Fruit fly (Drosophila melanogaster) whole organism, embryonic: Measurements from ENCODE around the gene CG13272.

Source experiments
- Bgb ChIP-seq: fragments of 200-800 bp; sonication (Bioruptor generic); IDR thresholded peaks from 2 replicates; pipeline ENCODE4 v1.3.6; 2022; ENCODE audit warnings: missing biosample characterization, missing genetic modification characterization; ENCODE audit not compliant: partially characterized antibody
- CG10209 ChIP-seq: fragments of 200-800 bp; sonication (Bioruptor generic); optimal IDR thresholded peaks from 3 replicates; lab custom pipeline; 2017; ENCODE audit warnings: missing biosample characterization, mild to moderate bottlenecking, missing genetic modification characterization, missing genetic modification reagents
- CG10274 ChIP-seq: fragments of 200-800 bp; sonication (Bioruptor generic); optimal IDR thresholded peaks from 3 replicates; lab custom pipeline; 2017; ENCODE audit warnings: missing biosample characterization, mild to moderate bottlenecking, missing genetic modification characterization
- CG10565 ChIP-seq: fragments of 200-800 bp; sonication (Bioruptor generic); optimal IDR thresholded peaks from 3 replicates; lab custom pipeline; 2016; ENCODE audit warnings: missing biosample characterization, mild to moderate bottlenecking, missing genetic modification characterization
- CG11093 ChIP-seq: fragments of 200-800 bp; sonication (Bioruptor generic); IDR thresholded peaks from 3 replicates; pipeline ENCODE4 v1.3.6; 2022; ENCODE audit warnings: missing biosample characterization, missing genetic modification characterization
- CG11695 ChIP-seq: fragments of 200-800 bp; sonication (Bioruptor generic); IDR thresholded peaks from 3 replicates; pipeline ENCODE4 v1.3.6; 2022; ENCODE audit warnings: missing biosample characterization, missing genetic modification characterization
- CG12071 ChIP-seq: fragments of 200-800 bp; sonication (Bioruptor generic); optimal IDR thresholded peaks from 3 replicates; lab custom pipeline; 2018; ENCODE audit warnings: missing biosample characterization, mild to moderate bottlenecking, missing genetic modification characterization
- CG12659 ChIP-seq: fragments of 200-800 bp; sonication (Bioruptor generic); optimal IDR thresholded peaks from 3 replicates; lab custom pipeline; 2017; ENCODE audit warnings: mild to moderate bottlenecking, missing biosample characterization, missing genetic modification reagents, missing genetic modification characterization
- CG15269 ChIP-seq: fragments of 200-800 bp; sonication (Bioruptor generic); optimal IDR thresholded peaks from 2 replicates; lab custom pipeline; 2018; ENCODE audit warnings: missing biosample characterization, mild to moderate bottlenecking, missing genetic modification characterization, moderate library complexity
- CG15601 ChIP-seq: fragments of 200-800 bp; sonication (Bioruptor generic); optimal IDR thresholded peaks from 3 replicates; lab custom pipeline; 2019; ENCODE audit warnings: missing biosample characterization, mild to moderate bottlenecking, missing genetic modification characterization, moderate library complexity
- CG17612 ChIP-seq: fragments of 200-800 bp; sonication (Bioruptor generic); IDR thresholded peaks from 2 replicates; pipeline ENCODE4 v1.3.6; 2022; ENCODE audit warnings: missing biosample characterization, missing genetic modification characterization
- CG1792 ChIP-seq: fragments of 200-800 bp; sonication (Bioruptor generic); optimal IDR thresholded peaks from 2 replicates; lab custom pipeline; 2016; ENCODE audit warnings: missing biosample characterization, missing genetic modification characterization
- CG2129 ChIP-seq: fragments of 200-800 bp; sonication (Bioruptor generic); IDR thresholded peaks from 2 replicates; pipeline ENCODE4 v1.3.6; 2022; ENCODE audit warnings: missing biosample characterization, missing genetic modification characterization; ENCODE audit not compliant: partially characterized antibody
- CG30020 ChIP-seq: fragments of 200-800 bp; optimal IDR thresholded peaks from 2 replicates; lab custom pipeline; 2019; ENCODE audit warnings: missing biosample characterization, mild to moderate bottlenecking, missing genetic modification characterization, moderate library complexity
- CG33557 ChIP-seq: fragments of 200-800 bp; sonication (Bioruptor generic); optimal IDR thresholded peaks from 2 replicates; lab custom pipeline; 2019; ENCODE audit warnings: missing biosample characterization, mild to moderate bottlenecking, missing genetic modification characterization, moderate library complexity
- CG6765 ChIP-seq: fragments of 200-800 bp; sonication (Bioruptor generic); optimal IDR thresholded peaks from 3 replicates; lab custom pipeline; 2017; ENCODE audit warnings: missing biosample characterization, mild to moderate bottlenecking, missing genetic modification characterization
- CG6813 ChIP-seq: fragments of 200-800 bp; sonication (Bioruptor generic); optimal IDR thresholded peaks from 2 replicates; lab custom pipeline; 2017; ENCODE audit warnings: missing biosample characterization, missing genetic modification characterization, mild to moderate bottlenecking, moderate library complexity, missing genetic modification reagents
- D19A ChIP-seq: fragments of 200-800 bp; optimal IDR thresholded peaks from 3 replicates; lab custom pipeline; 2019; ENCODE audit warnings: missing biosample characterization, mild to moderate bottlenecking, missing genetic modification characterization, moderate library complexity
- Dfd ChIP-seq, 2 experiments: fragments of >200 bp; optimal IDR thresholded peaks; 2 replicates each; lab custom pipeline; 2017; ENCODE audit warnings: missing biosample characterization in 2 of 2, missing genetic modification characterization in 2 of 2
- Dll ChIP-seq: fragments of 200-800 bp; sonication (Bioruptor generic); IDR thresholded peaks from 4 replicates; pipeline ENCODE4 v1.3.6; 2022; ENCODE audit warnings: missing biosample characterization, missing genetic modification characterization; ENCODE audit not compliant: partially characterized antibody
- Doc3 ChIP-seq: fragments of 200-800 bp; sonication (Bioruptor generic); IDR thresholded peaks from 3 replicates; pipeline ENCODE4 v1.3.6; 2022; ENCODE audit warnings: missing biosample characterization, missing genetic modification characterization; ENCODE audit not compliant: partially characterized antibody
- Dp ChIP-seq: fragments of 200-800 bp; sonication (Bioruptor generic); optimal IDR thresholded peaks from 2 replicates; lab custom pipeline; 2018; ENCODE audit warnings: missing biosample characterization, mild to moderate bottlenecking, missing genetic modification characterization, moderate library complexity
- Dref ChIP-seq: fragments of 200-800 bp; sonication (Bioruptor generic); IDR thresholded peaks from 2 replicates; pipeline ENCODE4 v1.3.6; 2022; ENCODE audit warnings: missing biosample characterization, missing genetic modification characterization
- HLH4C ChIP-seq: fragments of 200-800 bp; sonication (Bioruptor generic); IDR thresholded peaks from 3 replicates; pipeline ENCODE4 v1.3.6; 2022; ENCODE audit warnings: missing biosample characterization, missing genetic modification characterization; ENCODE audit not compliant: partially characterized antibody
- Myb ChIP-seq: fragments of 200-800 bp; sonication (Bioruptor generic); optimal IDR thresholded peaks from 2 replicates; lab custom pipeline; 2016; ENCODE audit warnings: missing biosample characterization, missing genetic modification characterization
- Sin3A ChIP-seq: fragments of >200 bp; optimal IDR thresholded peaks from 2 replicates; lab custom pipeline; 2018
- Sry-β ChIP-seq: fragments of 200-800 bp; sonication (Bioruptor generic); optimal IDR thresholded peaks from 2 replicates; lab custom pipeline; 2018; ENCODE audit warnings: missing biosample characterization, mild to moderate bottlenecking, missing genetic modification characterization, moderate library complexity
- Stat92E ChIP-seq, 3 experiments: fragments of >200 bp in 2 of 3; fragments of 200-800 bp in 1 of 3; sonication (Bioruptor generic) in 1 of 3; optimal IDR thresholded peaks; 2 replicates each; lab custom pipeline; 2017 to 2019; ENCODE audit warnings: missing biosample characterization in 3 of 3, missing genetic modification characterization in 3 of 3, mild to moderate bottlenecking in 1 of 3, moderate library complexity in 1 of 3
- Xbp1 ChIP-seq: fragments of 200-800 bp; sonication (Bioruptor generic); optimal IDR thresholded peaks from 3 replicates; lab custom pipeline; 2016; ENCODE audit warnings: missing biosample characterization, mild to moderate bottlenecking, missing genetic modification characterization
- Xrp1 ChIP-seq: fragments of 200-800 bp; sonication (Bioruptor generic); IDR thresholded peaks from 2 replicates; pipeline ENCODE4 v1.3.6; 2022; ENCODE audit warnings: missing biosample characterization, missing genetic modification characterization
- chinmo ChIP-seq: fragments of 200-800 bp; sonication (Bioruptor generic); IDR thresholded peaks from 4 replicates; pipeline ENCODE4 v1.3.6; 2022; ENCODE audit warnings: missing biosample characterization, missing genetic modification characterization; ENCODE audit not compliant: partially characterized antibody
- dpn ChIP-seq, 2 experiments: fragments of 200-800 bp; sonication (Bioruptor generic); optimal IDR thresholded peaks; 3 replicates each; lab custom pipeline; 2016; ENCODE audit warnings: missing biosample characterization in 2 of 2, missing genetic modification characterization in 2 of 2
- ewg ChIP-seq: fragments of 200-800 bp; sonication (Bioruptor generic); optimal IDR thresholded peaks from 3 replicates; lab custom pipeline; 2017; ENCODE audit warnings: mild to moderate bottlenecking, missing biosample characterization, missing genetic modification reagents, missing genetic modification characterization
- fd64A ChIP-seq: fragments of 200-800 bp; sonication (Bioruptor generic); optimal IDR thresholded peaks from 3 replicates; lab custom pipeline; 2018; ENCODE audit warnings: missing biosample characterization, mild to moderate bottlenecking, missing genetic modification characterization
- gfzf ChIP-seq: fragments of 200-800 bp; sonication (Bioruptor generic); optimal IDR thresholded peaks from 2 replicates; lab custom pipeline; 2016; ENCODE audit warnings: missing biosample characterization, mild to moderate bottlenecking, missing genetic modification characterization, moderate library complexity
- hkb ChIP-seq, 2 experiments: fragments of 200-800 bp in 1 of 2; fragments of >200 bp in 1 of 2; sonication (Bioruptor generic) in 1 of 2; IDR thresholded peaks in 1 of 2; optimal IDR thresholded peaks in 1 of 2; 2 replicates each; pipeline versions ENCODE4 v1.3.6 to Lab custom; 2017 to 2022; ENCODE audit warnings: missing biosample characterization in 1 of 2, missing genetic modification characterization in 1 of 2
- insv ChIP-seq, 2 experiments: fragments of 200-800 bp; sonication (Bioruptor generic); optimal IDR thresholded peaks; 3 replicates each; lab custom pipeline; 2016 to 2018; ENCODE audit warnings: missing biosample characterization in 2 of 2, missing genetic modification characterization in 2 of 2
- inv ChIP-seq: fragments of 200-800 bp; sonication (Bioruptor generic); IDR thresholded peaks from 2 replicates; pipeline ENCODE4 v1.3.6; 2022; ENCODE audit warnings: missing biosample characterization, missing genetic modification characterization; ENCODE audit not compliant: partially characterized antibody
- lbe ChIP-seq: fragments of 200-800 bp; sonication (Bioruptor generic); optimal IDR thresholded peaks from 2 replicates; lab custom pipeline; 2016; ENCODE audit warnings: missing biosample characterization, mild to moderate bottlenecking, missing genetic modification characterization
- mirr ChIP-seq: fragments of 200-800 bp; sonication (Bioruptor generic); optimal IDR thresholded peaks from 3 replicates; lab custom pipeline; 2018; ENCODE audit warnings: missing biosample characterization, mild to moderate bottlenecking, missing genetic modification characterization
- nmo ChIP-seq: fragments of 200-800 bp; sonication (Bioruptor generic); optimal IDR thresholded peaks from 2 replicates; lab custom pipeline; 2018; ENCODE audit warnings: missing biosample characterization, mild to moderate bottlenecking, missing genetic modification characterization, moderate library complexity
- ro ChIP-seq: fragments of 200-800 bp; sonication (Bioruptor generic); IDR thresholded peaks from 2 replicates; pipeline ENCODE4 v1.3.6; 2022; ENCODE audit warnings: missing biosample characterization, missing genetic modification characterization
- slbo ChIP-seq: fragments of 200-800 bp; sonication (Bioruptor generic); IDR thresholded peaks from 2 replicates; pipeline ENCODE4 v1.3.6; 2022; ENCODE audit warnings: missing biosample characterization, missing genetic modification characterization
- slou ChIP-seq: fragments of 200-800 bp; sonication (Bioruptor generic); optimal IDR thresholded peaks from 3 replicates; lab custom pipeline; 2016; ENCODE audit warnings: missing biosample characterization, missing genetic modification characterization
- sug ChIP-seq: fragments of 200-800 bp; optimal IDR thresholded peaks from 2 replicates; lab custom pipeline; 2019; ENCODE audit warnings: missing biosample characterization, mild to moderate bottlenecking, missing genetic modification characterization, moderate library complexity
- tna ChIP-seq: fragments of 200-800 bp; sonication (Bioruptor generic); IDR thresholded peaks from 2 replicates; pipeline ENCODE4 v1.3.6; 2022; ENCODE audit warnings: missing biosample characterization, missing genetic modification characterization; ENCODE audit not compliant: partially characterized antibody
- unc-4 ChIP-seq: fragments of 200-800 bp; sonication (Bioruptor generic); IDR thresholded peaks from 2 replicates; pipeline ENCODE4 v1.3.6; 2022; ENCODE audit warnings: missing biosample characterization, missing genetic modification characterization; ENCODE audit not compliant: partially characterized antibody
- wek ChIP-seq: fragments of 200-800 bp; sonication (Bioruptor generic); optimal IDR thresholded peaks from 3 replicates; lab custom pipeline; 2018; ENCODE audit warnings: missing biosample characterization, mild to moderate bottlenecking, missing genetic modification characterization, moderate library complexity

CG13272 gene

dm6 chr2L:16824905-16825333, 20.2 kb downstream of the CG13272 start, which contains the start of gene Cse1 (continued):
- TF ChIP-seq CG33557 (GFP tag; lab: Kevin White, UChicago) = no peak
- peak; percentile 68 for TF ChIP-seq Sin3A
- peak; percentile 13 for TF ChIP-seq gfzf (GFP tag; lab: Kevin White, UChicago)
- TF ChIP-seq CG12071 (GFP tag; lab: Kevin White, UChicago) = no peak
- peak in 1 of 2 experiments; percentile 34 for TF ChIP-seq insv (GFP tag; optimal IDR thresholded peaks at IDR 0.05; lab: Kevin White, UChicago)
- TF ChIP-seq Stat92E (GFP tag; optimal IDR thresholded peaks at IDR 0.05; lab: Kevin White, UChicago) = no peak
- no peak for TF ChIP-seq CG11695 (GFP tag; lab: Robert Waterston, UW)
- TF ChIP-seq sug = no peak
- peak; percentile 74 for TF ChIP-seq Dll (GFP tag; lab: Robert Waterston, UW)
- no peak for TF ChIP-seq CG17612
- TF ChIP-seq Dfd (GFP tag; optimal IDR thresholded peaks at IDR 0.05; lab: Kevin White, UChicago) = no peak
- TF ChIP-seq slou = no peak
- no peak for TF ChIP-seq CG15601 (tag; lab: Kevin White, UChicago)
- TF ChIP-seq CG30020 (tag; lab: Kevin White, UChicago) = no peak
- no peak for TF ChIP-seq CG6765 (GFP tag; lab: Kevin White, UChicago)
- TF ChIP-seq hkb (optimal IDR thresholded peaks at IDR 0.05; lab: Kevin White, UChicago) = no peak
- no peak for TF ChIP-seq hkb (GFP tag; IDR thresholded peaks at IDR 0.05; lab: Robert Waterston, UW)
- no peak for TF ChIP-seq slbo (GFP tag; lab: Robert Waterston, UW)
- peak; percentile 62 for TF ChIP-seq Dref (GFP tag; lab: Robert Waterston, UW)
- no peak for TF ChIP-seq CG6813 (GFP tag; lab: Kevin White, UChicago)
- peak; percentile 45; the same call in 1 of the 2 replicates for TF ChIP-seq Bgb (GFP tag; lab: Robert Waterston, UW)
- TF ChIP-seq tna (GFP tag; lab: Robert Waterston, UW) = no peak
- 0 out of 4 replicates have a peak, but pooled peaks have one; percentile 56 for TF ChIP-seq chinmo (GFP tag; lab: Robert Waterston, UW)
- TF ChIP-seq Xbp1 = no peak
- peak; percentile 56 for TF ChIP-seq CG2129 (GFP tag; lab: Robert Waterston, UW)
- no peak for TF ChIP-seq mirr (GFP tag; lab: Kevin White, UChicago)
- TF ChIP-seq CG12659 (GFP tag; lab: Kevin White, UChicago) = peak; percentile 21
- TF ChIP-seq wek (GFP tag; lab: Kevin White, UChicago) = no peak
- TF ChIP-seq D19A (tag; lab: Kevin White, UChicago) = no peak
- no peak for TF ChIP-seq CG11093 (GFP tag; lab: Robert Waterston, UW)
- no peak for TF ChIP-seq lbe
- peak; percentile 62; the same call in 1 of the 2 replicates for TF ChIP-seq unc-4
- peak; percentile 23 for TF ChIP-seq Dp (GFP tag; lab: Kevin White, UChicago)
- peak; percentile 67 for TF ChIP-seq ewg (GFP tag; lab: Kevin White, UChicago)
- TF ChIP-seq dpn (GFP tag; optimal IDR thresholded peaks at IDR 0.05; lab: Kevin White, UChicago) = no peak
- TF ChIP-seq CG10565 = no peak
- TF ChIP-seq Sry-β (GFP tag; lab: Kevin White, UChicago) = no peak
- TF ChIP-seq Doc3 (GFP tag; lab: Robert Waterston, UW) = 0 out of 3 replicates have a peak, but pooled peaks have one; percentile 40
- peak; percentile 12 for TF ChIP-seq Myb
- TF ChIP-seq nmo = peak; percentile 40
- TF ChIP-seq ro (GFP tag; lab: Robert Waterston, UW) = no peak
- no peak for TF ChIP-seq CG10274 (GFP tag; lab: Kevin White, UChicago)
- no peak for TF ChIP-seq fd64A (GFP tag; lab: Kevin White, UChicago)
- TF ChIP-seq Xrp1 (GFP tag; lab: Robert Waterston, UW) = no peak
- no peak for TF ChIP-seq CG15269 (tag; lab: Kevin White, UChicago)
- TF ChIP-seq inv (GFP tag; lab: Robert Waterston, UW) = peak; percentile 55; the same call in 1 of the 2 replicates
- no peak for TF ChIP-seq CG10209 (GFP tag; lab: Kevin White, UChicago)
- TF ChIP-seq HLH4C (GFP tag; lab: Robert Waterston, UW) = peak; percentile 50
- no peak for TF ChIP-seq CG1792 (GFP tag; lab: Kevin White, UChicago)
